Worm (Caenorhabditis elegans) whole organism, L4/young adult: ENCODE measurements around the gene cyp-32B1.

Experiments
- W03F9.2 ChIP-seq: fragments of 150-350 bp; optimal IDR thresholded peaks from 2 replicates; lab custom pipeline; 2014; ENCODE audit warnings: missing biosample characterization, missing genetic modification characterization
- dao-5 ChIP-seq: sonication (generic microtip); optimal IDR thresholded peaks from 2 replicates; lab custom pipeline; 2016; ENCODE audit warnings: missing genotype, missing genetic modification characterization, moderate library complexity, missing compliant biosample characterization
- him-1 ChIP-seq: sonication (generic microtip); optimal IDR thresholded peaks from 2 replicates; lab custom pipeline; 2016; ENCODE audit warnings: missing genotype, missing genetic modification reagents, missing genetic modification characterization, missing compliant biosample characterization

Gene cyp-32B1

ce11 chrV:2201240-2201639, at the start of gene cyp-32B1:
TSS of gene cyp-32B1 (minus strand) at chrV:2201415.
- TF ChIP-seq dao-5 (tag; lab: Kevin White, UChicago) (no peak), him-1 (tag; lab: Kevin White, UChicago) (no peak), W03F9.2 (tag; lab: Kevin White, UChicago) (no peak)

DNA sequence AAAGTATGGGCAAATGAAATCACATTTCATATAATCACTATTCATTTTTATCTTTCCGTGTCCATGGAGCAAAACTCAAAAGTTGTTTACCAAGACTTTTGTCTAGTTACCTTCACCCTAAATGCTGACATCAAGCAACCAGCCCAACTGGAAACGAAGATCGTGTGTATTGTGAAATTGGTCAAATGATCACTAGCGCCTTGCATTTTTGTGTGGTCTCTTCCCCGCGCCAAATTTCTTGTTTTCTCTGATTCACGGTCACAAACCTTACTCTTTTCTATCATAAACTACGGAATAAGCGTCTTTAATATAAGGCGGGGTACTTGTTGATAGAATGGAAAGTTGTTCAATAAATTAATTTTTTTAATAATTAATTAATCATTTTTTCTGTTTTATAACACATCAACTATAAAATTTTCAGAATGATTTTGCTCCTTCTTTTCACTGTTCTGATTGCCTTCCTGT, 48.9 kb upstream of the cyp-32B1 start, which contains the start of gene cyp-33C7:
Gene cyp-33C7, plus strand, starts transcription at position 415 of the 465 bp plus-strand sequence.
- no peak for TF ChIP-seq dao-5 (tag; lab: Kevin White, UChicago)
- TF ChIP-seq him-1 (tag; lab: Kevin White, UChicago) = no peak
- TF ChIP-seq W03F9.2 (tag; lab: Kevin White, UChicago) = no peak

DNA sequence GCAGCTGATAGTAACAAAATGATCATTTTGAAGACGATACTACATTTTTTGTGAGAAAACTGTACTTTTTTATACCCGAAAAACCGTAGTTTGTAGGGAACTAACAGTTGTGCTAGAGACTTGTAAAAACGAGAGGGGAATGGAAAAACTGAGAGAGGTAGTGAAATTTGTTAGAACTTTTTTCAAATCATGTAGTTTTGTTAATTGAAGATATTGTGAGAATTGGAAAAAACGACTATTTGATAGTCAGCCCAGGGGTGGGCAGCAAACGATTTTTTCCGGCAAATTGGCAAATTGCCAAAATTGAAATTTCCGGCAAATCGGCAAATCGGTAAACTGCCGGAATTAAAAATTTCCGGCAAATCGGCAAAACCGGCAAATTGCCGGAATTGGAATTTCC, 48.1 kb upstream of the cyp-32B1 start, which contains the start of gene cyp-33C6:
Gene cyp-33C6, minus strand, starts transcription at position 101 of the 400 bp plus-strand sequence.
- TF ChIP-seq him-1 (tag; lab: Kevin White, UChicago) (no peak), W03F9.2 (tag; lab: Kevin White, UChicago) (no peak), dao-5 (tag; lab: Kevin White, UChicago) (no peak)

ce11 chrV:2244751-2245150, 43.5 kb upstream of the cyp-32B1 start, which contains the start of gene cyp-33C5:
TSS of gene cyp-33C5 (plus strand) at chrV:2245004.
- TF ChIP-seq dao-5 (tag; lab: Kevin White, UChicago) (no peak), W03F9.2 (tag; lab: Kevin White, UChicago) (no peak), him-1 (tag; lab: Kevin White, UChicago) (no peak)

DNA sequence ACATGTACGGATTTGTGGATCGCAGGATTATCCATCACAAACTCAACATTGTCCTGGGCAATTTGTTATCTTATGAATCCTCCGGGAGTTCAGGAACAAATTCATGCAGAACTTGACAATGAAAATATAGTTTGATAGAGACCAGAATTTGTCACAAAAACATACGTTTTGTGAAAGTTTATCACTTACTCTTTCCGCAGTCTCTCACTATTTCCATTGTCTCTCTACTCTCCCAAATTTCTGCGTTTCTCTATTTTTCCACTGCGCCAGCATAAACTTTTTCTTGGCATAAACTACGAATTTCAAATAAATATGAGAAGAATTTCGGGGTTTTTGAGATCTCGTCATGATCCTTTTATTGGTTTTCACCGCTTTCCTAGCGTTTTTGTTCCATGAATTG, 41.4 kb upstream of the cyp-32B1 start, which contains the start of gene cyp-33C3:
Gene cyp-33C3, plus strand, starts transcription at position 149 of the 400 bp plus-strand sequence.
- TF ChIP-seq W03F9.2 (tag; lab: Kevin White, UChicago) (no peak), dao-5 (tag; lab: Kevin White, UChicago) (no peak), him-1 (tag; lab: Kevin White, UChicago) (no peak)

DNA sequence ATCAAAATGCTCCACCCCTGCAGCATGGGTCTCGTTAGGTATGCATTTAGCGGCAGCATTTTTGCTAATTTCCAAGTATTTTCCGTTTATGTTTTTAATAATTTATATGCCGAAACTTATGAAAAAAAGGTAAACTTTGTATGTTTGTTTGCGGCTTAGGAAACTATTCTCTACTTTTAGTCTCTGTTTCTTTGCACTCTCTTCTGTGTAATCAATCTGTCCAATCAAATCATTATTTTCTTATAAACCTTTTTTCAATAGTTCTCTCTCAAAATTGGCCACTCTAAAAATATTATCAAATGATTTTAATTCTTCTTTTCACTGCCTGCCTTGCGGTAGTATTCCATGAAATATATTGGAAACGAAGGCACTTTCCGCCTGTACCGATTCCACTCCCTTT, 36.8 kb upstream of the cyp-32B1 start:
- no peak for TF ChIP-seq W03F9.2 (tag; lab: Kevin White, UChicago)
- TF ChIP-seq dao-5 (tag; lab: Kevin White, UChicago) = no peak
- no peak for TF ChIP-seq him-1 (tag; lab: Kevin White, UChicago)

DNA sequence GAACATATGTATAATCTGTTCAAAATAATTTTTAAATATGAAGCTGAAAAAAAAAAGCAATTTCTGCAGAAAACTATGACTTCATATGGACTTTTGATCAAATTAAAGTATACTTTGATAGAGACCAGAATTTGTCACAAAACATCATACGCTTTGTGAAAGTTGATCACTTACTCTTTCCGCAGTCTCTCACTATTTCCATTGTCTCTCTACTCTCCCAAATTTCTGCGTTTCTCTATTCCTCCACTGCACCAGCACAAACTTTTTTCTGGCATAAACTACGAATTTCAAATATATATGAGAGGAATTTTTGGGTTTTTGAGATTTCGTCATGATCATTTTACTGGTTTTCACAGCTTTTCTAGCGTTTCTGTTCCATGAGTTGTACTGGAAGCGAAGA, 34.6 kb upstream of the cyp-32B1 start, which contains the start of gene cyp-33C4:
Gene cyp-33C4, plus strand, starts transcription at position 293 of the 400 bp plus-strand sequence.
- TF ChIP-seq dao-5 (tag; lab: Kevin White, UChicago) = no peak
- no peak for TF ChIP-seq him-1 (tag; lab: Kevin White, UChicago)
- no peak for TF ChIP-seq W03F9.2 (tag; lab: Kevin White, UChicago)

DNA sequence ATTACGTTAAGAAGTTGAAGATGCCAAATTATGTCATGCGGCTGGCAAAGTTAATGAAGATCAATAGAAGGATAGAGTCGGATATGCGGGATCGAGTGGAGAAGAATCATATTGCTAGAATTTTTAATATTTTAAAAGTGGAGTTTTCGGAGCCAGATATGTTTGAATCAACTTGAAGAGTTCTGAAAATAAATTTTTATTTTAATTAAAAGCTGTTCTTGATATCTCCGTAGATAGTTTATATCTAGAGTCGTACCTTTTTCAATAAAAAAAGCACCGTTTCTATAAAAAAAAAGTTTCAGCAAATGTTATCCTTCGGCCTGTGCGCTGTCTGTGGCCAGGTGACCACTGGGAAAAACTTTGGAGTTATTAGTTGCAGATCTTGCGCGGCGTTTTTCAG, 32.0 kb upstream of the cyp-32B1 start, which contains the start of gene nhr-96:
Gene nhr-96, plus strand, starts transcription at position 301 of the 400 bp plus-strand sequence.
- TF ChIP-seq him-1 (tag; lab: Kevin White, UChicago) = no peak
- no peak for TF ChIP-seq W03F9.2 (tag; lab: Kevin White, UChicago)
- no peak for TF ChIP-seq dao-5 (tag; lab: Kevin White, UChicago)

DNA sequence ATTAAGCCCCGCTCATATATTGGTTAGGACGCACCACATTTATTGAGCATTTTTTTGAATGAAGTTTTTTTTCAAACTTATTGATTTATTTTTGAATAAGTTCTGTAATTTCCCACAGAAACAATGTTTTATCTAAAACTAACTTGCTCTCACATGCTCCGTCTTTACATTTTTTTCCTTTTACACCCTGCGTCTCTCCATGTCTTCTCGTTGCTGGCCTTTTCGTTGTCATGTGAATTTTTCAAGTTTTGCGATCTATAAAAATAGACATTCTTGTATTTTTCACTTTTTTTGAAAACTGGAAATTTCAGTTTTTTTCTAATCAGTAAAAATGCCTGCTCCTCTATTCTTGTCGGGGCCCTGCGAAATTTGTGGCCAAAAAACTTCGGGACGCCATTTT, 29.7 kb upstream of the cyp-32B1 start, which contains the start of gene nhr-134:
Gene nhr-134, plus strand, starts transcription at position 312 of the 400 bp plus-strand sequence.
- TF ChIP-seq W03F9.2 (tag; lab: Kevin White, UChicago) (no peak), dao-5 (tag; lab: Kevin White, UChicago) (no peak), him-1 (tag; lab: Kevin White, UChicago) (no peak)

- no peak for TF ChIP-seq dao-5 (tag; lab: Kevin White, UChicago)
- TF ChIP-seq W03F9.2 (tag; lab: Kevin White, UChicago) = no peak
- no peak for TF ChIP-seq him-1 (tag; lab: Kevin White, UChicago)
Measured at ce11 chrV:2228781-2229180, 27.6 kb upstream of the cyp-32B1 start, which contains the start of gene nhr-126. TSS of gene nhr-126 (plus strand) at chrV:2229081.

DNA sequence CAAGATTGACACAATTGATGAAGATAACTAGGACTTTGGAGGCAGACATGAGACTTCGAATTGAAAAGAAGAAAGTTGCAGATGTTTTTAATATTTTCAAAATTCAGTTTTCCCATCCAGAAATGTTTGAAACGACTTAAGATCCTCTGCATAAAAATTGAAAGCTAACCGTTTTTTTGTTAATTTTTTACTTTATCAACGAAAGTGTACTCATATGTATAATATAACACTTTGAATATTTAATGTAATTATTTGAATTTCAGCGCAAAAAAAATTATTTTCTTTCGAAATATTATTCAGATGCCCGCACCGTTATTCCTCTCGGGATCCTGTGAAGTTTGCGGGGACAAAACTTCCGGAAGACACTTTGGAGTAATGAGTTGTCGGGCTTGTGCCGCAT, 25.7 kb upstream of the cyp-32B1 start, which contains the start of gene nhr-18:
Gene nhr-18, plus strand, starts transcription at position 301 of the 400 bp plus-strand sequence.
- TF ChIP-seq him-1 (tag; lab: Kevin White, UChicago) (no peak), dao-5 (tag; lab: Kevin White, UChicago) (no peak), W03F9.2 (tag; lab: Kevin White, UChicago) (no peak)

- TF ChIP-seq dao-5 (tag; lab: Kevin White, UChicago) (no peak), him-1 (tag; lab: Kevin White, UChicago) (no peak), W03F9.2 (tag; lab: Kevin White, UChicago) (no peak)
Measured at ce11 chrV:2225130-2225529, 23.9 kb upstream of the cyp-32B1 start, which contains the start of gene nhr-103. TSS of gene nhr-103 (plus strand) at chrV:2225430.

DNA sequence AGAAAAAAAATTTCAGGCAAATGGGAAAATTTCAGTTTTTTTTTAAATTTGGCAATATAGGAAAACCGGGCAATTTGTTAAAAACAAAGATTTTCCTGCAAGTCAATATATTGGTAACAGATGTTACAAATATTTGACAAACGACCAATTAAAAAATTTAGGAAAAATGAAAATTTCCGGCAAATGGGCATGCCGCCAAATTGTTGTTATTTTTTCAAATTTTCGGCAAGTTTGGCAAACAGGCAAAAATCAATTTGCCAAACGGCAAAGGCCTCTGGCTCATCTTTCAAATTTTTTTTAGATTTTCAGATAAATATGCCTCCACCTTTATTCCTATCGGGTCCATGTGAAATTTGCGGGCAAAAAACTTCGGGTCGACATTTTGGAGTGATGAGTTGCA, 20.5 kb upstream of the cyp-32B1 start, which contains the start of gene nhr-128:
Gene nhr-128, plus strand, starts transcription at position 301 of the 400 bp plus-strand sequence.
- no peak for TF ChIP-seq dao-5 (tag; lab: Kevin White, UChicago)
- no peak for TF ChIP-seq him-1 (tag; lab: Kevin White, UChicago)
- no peak for TF ChIP-seq W03F9.2 (tag; lab: Kevin White, UChicago)
